Worm (Caenorhabditis elegans) whole organism, late embryonic: ENCODE measurements around the gene plpp-1.3.

Experiments
- C38D4.7 ChIP-seq: fragments of 200-800 bp; sonication (Bioruptor generic); optimal IDR thresholded peaks from 2 replicates; lab custom pipeline; 2018; ENCODE audit warnings: mild to moderate bottlenecking, missing genetic modification characterization, moderate library complexity, missing compliant biosample characterization
- K09A11.1 ChIP-seq: sonication (generic microtip); optimal IDR thresholded peaks from 2 replicates; lab custom pipeline; 2017; ENCODE audit warnings: antibody characterized with exemption, mild to moderate bottlenecking, missing genetic modification characterization, missing compliant biosample characterization; ENCODE audit not compliant: insufficient read depth
- T23F11.4 ChIP-seq: fragments of 200-800 bp; sonication (Bioruptor generic); optimal IDR thresholded peaks from 2 replicates; lab custom pipeline; 2018; ENCODE audit warnings: mild to moderate bottlenecking, missing genetic modification characterization, missing compliant biosample characterization
- Y22D7AL.16 ChIP-seq: sonication (generic microtip); optimal IDR thresholded peaks from 2 replicates; lab custom pipeline; 2016; ENCODE audit warnings: missing genetic modification characterization, missing compliant biosample characterization
- ahr-1 ChIP-seq: sonication (generic microtip); optimal IDR thresholded peaks from 2 replicates; lab custom pipeline; 2016; ENCODE audit warnings: missing genetic modification characterization, missing compliant biosample characterization
- ama-1 ChIP-seq: fragments of 150-350 bp; optimal IDR thresholded peaks from 2 replicates; lab custom pipeline; 2014
- ceh-14 ChIP-seq: sonication (generic microtip); optimal IDR thresholded peaks from 2 replicates; lab custom pipeline; 2016; ENCODE audit warnings: missing genotype, missing genetic modification characterization, missing compliant biosample characterization
- ceh-18 ChIP-seq: sonication (generic microtip); optimal IDR thresholded peaks from 2 replicates; lab custom pipeline; 2016; ENCODE audit warnings: missing genetic modification characterization, missing compliant biosample characterization
- ceh-19 ChIP-seq: fragments of 200-800 bp; sonication (Bioruptor generic); optimal IDR thresholded peaks from 2 replicates; lab custom pipeline; 2018; ENCODE audit warnings: mild to moderate bottlenecking, missing genetic modification characterization, missing compliant biosample characterization
- ceh-22 ChIP-seq: sonication (generic microtip); optimal IDR thresholded peaks from 2 replicates; lab custom pipeline; 2017; ENCODE audit warnings: missing biosample characterization, missing genetic modification characterization
- ceh-30 ChIP-seq: fragments of 150-350 bp; optimal IDR thresholded peaks from 2 replicates; lab custom pipeline; 2014; ENCODE audit warnings: missing biosample characterization, missing genetic modification characterization
- ceh-31 ChIP-seq: sonication (generic microtip); optimal IDR thresholded peaks from 2 replicates; lab custom pipeline; 2016; ENCODE audit warnings: missing genetic modification characterization, missing compliant biosample characterization
- ceh-45 ChIP-seq: fragments of 200-800 bp; sonication (Bioruptor generic); IDR thresholded peaks from 2 replicates; pipeline ENCODE4 v1.3.6; 2022; ENCODE audit warnings: missing genetic modification reagents, missing genetic modification characterization, missing compliant biosample characterization
- ceh-6 ChIP-seq: fragments of 200-800 bp; sonication (Bioruptor generic); optimal IDR thresholded peaks from 2 replicates; lab custom pipeline; 2018; ENCODE audit warnings: mild to moderate bottlenecking, missing genetic modification characterization, missing compliant biosample characterization
- che-1 ChIP-seq: sonication (generic microtip); optimal IDR thresholded peaks from 2 replicates; lab custom pipeline; 2016; ENCODE audit warnings: mild to moderate bottlenecking, missing genetic modification characterization, missing compliant biosample characterization
- dmd-4 ChIP-seq: sonication (generic microtip); optimal IDR thresholded peaks from 2 replicates; lab custom pipeline; 2016; ENCODE audit warnings: borderline replicate concordance, missing genetic modification characterization, missing compliant biosample characterization
- dve-1 ChIP-seq: sonication (generic microtip); optimal IDR thresholded peaks from 2 replicates; lab custom pipeline; 2017; ENCODE audit warnings: antibody characterized with exemption, mild to moderate bottlenecking, missing genetic modification characterization, missing compliant biosample characterization
- eyg-1 ChIP-seq: sonication (generic microtip); optimal IDR thresholded peaks from 2 replicates; lab custom pipeline; 2016; ENCODE audit warnings: missing genotype, missing genetic modification characterization, missing compliant biosample characterization
- fax-1 ChIP-seq: sonication (generic microtip); optimal IDR thresholded peaks from 2 replicates; lab custom pipeline; 2016; ENCODE audit warnings: missing genotype, missing genetic modification characterization, missing compliant biosample characterization
- hlh-30 ChIP-seq: sonication (generic microtip); optimal IDR thresholded peaks from 2 replicates; lab custom pipeline; 2017; ENCODE audit warnings: antibody characterized with exemption, missing genetic modification characterization, missing compliant biosample characterization; ENCODE audit not compliant: insufficient read depth
- hlh-6 ChIP-seq: sonication (generic microtip); optimal IDR thresholded peaks from 2 replicates; lab custom pipeline; 2016; ENCODE audit warnings: missing genotype, missing genetic modification characterization, missing compliant biosample characterization
- lim-6 ChIP-seq: sonication (generic microtip); optimal IDR thresholded peaks from 2 replicates; lab custom pipeline; 2016; ENCODE audit warnings: missing genetic modification characterization, missing compliant biosample characterization
- lin-11 ChIP-seq: fragments of 200-800 bp; sonication (Bioruptor generic); optimal IDR thresholded peaks from 2 replicates; lab custom pipeline; 2018; ENCODE audit warnings: mild to moderate bottlenecking, missing genetic modification characterization, missing compliant biosample characterization
- mec-3 ChIP-seq: sonication (generic microtip); optimal IDR thresholded peaks from 2 replicates; lab custom pipeline; 2016; ENCODE audit warnings: borderline replicate concordance, missing genetic modification characterization, missing compliant biosample characterization
- nfya-1 ChIP-seq: sonication (generic microtip); optimal IDR thresholded peaks from 2 replicates; lab custom pipeline; 2017; ENCODE audit warnings: missing genetic modification characterization, mild to moderate bottlenecking, missing compliant biosample characterization, antibody characterized with exemption, moderate library complexity
- nhr-232 ChIP-seq: sonication (generic microtip); optimal IDR thresholded peaks from 2 replicates; lab custom pipeline; 2016; ENCODE audit warnings: missing genetic modification characterization, missing compliant biosample characterization
- npax-4 ChIP-seq: sonication (generic microtip); optimal IDR thresholded peaks from 2 replicates; lab custom pipeline; 2016; ENCODE audit warnings: missing genetic modification characterization, missing compliant biosample characterization
- odd-2 ChIP-seq: sonication (generic microtip); optimal IDR thresholded peaks from 2 replicates; lab custom pipeline; 2017; ENCODE audit warnings: antibody characterized with exemption, mild to moderate bottlenecking, missing genetic modification characterization, missing compliant biosample characterization
- pag-3 ChIP-seq: sonication (generic microtip); optimal IDR thresholded peaks from 2 replicates; lab custom pipeline; 2016; ENCODE audit warnings: missing compliant biosample characterization, missing genetic modification characterization, borderline replicate concordance
- pha-2 ChIP-seq: sonication (generic microtip); optimal IDR thresholded peaks from 2 replicates; lab custom pipeline; 2017; ENCODE audit warnings: mild to moderate bottlenecking, missing genetic modification characterization, missing compliant biosample characterization
- pha-4 ChIP-seq: fragments of 150-350 bp; optimal IDR thresholded peaks from 2 replicates; lab custom pipeline; 2018; ENCODE audit warnings: missing biosample characterization, missing genetic modification reagents, missing genetic modification characterization
- ref-2 ChIP-seq: sonication (generic microtip); optimal IDR thresholded peaks from 2 replicates; lab custom pipeline; 2016; ENCODE audit warnings: missing genetic modification characterization, missing compliant biosample characterization
- rnt-1 ChIP-seq: sonication (generic microtip); optimal IDR thresholded peaks from 2 replicates; lab custom pipeline; 2016; ENCODE audit warnings: missing genetic modification characterization, missing compliant biosample characterization
- syd-9 ChIP-seq: sonication (generic microtip); optimal IDR thresholded peaks from 2 replicates; lab custom pipeline; 2016; ENCODE audit warnings: mild to moderate bottlenecking, missing genetic modification characterization, moderate library complexity, missing compliant biosample characterization
- tbx-2 ChIP-seq: sonication (generic microtip); optimal IDR thresholded peaks from 2 replicates; lab custom pipeline; 2016; ENCODE audit warnings: missing genetic modification characterization, missing compliant biosample characterization
- ttx-3 ChIP-seq: sonication (generic microtip); optimal IDR thresholded peaks from 2 replicates; lab custom pipeline; 2016; ENCODE audit warnings: missing genetic modification reagents, missing genetic modification characterization, missing compliant biosample characterization
- unc-3 ChIP-seq, 2 experiments: fragments of 200-800 bp in 1 of 2; sonication (Bioruptor generic) in 1 of 2; sonication (generic microtip) in 1 of 2; conservative IDR thresholded peaks in 1 of 2; optimal IDR thresholded peaks in 1 of 2; 2 replicates each; pipeline versions ENCODE4 v1.3.6 to Lab custom; 2016 to 2022; ENCODE audit warnings: missing compliant biosample characterization in 2 of 2, missing genetic modification characterization in 2 of 2, missing genetic modification reagents in 1 of 2
- unc-42 ChIP-seq: sonication (generic microtip); optimal IDR thresholded peaks from 2 replicates; lab custom pipeline; 2016; ENCODE audit warnings: missing genotype, missing genetic modification characterization, missing compliant biosample characterization
- unc-86 ChIP-seq: sonication (generic microtip); optimal IDR thresholded peaks from 2 replicates; lab custom pipeline; 2016; ENCODE audit warnings: missing genetic modification characterization, missing compliant biosample characterization
- zip-5 ChIP-seq: sonication (generic microtip); optimal IDR thresholded peaks from 2 replicates; lab custom pipeline; 2016; ENCODE audit warnings: missing genetic modification characterization, missing compliant biosample characterization

The plpp-1.3 gene

DNA sequence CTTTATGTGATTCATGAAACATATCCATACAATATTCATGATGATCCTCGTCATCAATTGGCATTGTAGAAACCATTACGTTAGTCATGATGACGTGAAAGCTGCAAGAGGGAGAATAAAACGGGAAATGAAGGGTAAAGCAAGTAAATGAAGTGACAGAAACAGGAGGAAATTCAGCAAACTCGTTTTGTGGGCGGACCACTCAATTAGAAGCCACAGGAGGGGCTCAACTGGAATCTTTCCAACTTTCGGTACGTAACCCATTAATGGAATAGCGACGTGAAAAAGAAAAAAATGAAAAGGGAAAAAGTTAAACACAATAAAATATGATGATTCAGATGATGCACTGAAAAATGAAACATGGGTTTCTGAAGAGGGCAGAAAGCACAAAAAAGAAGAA is 21.9 kb downstream of the plpp-1.3 start, which contains the start of gene T01C1.4:
T01C1.4 (minus strand) TSS at position 101 of the 400 bp plus-strand sequence.
- TF ChIP-seq rnt-1 (no peak), ceh-22 (tag; lab: Kevin White, UChicago) (no peak), ceh-6 (GFP tag; lab: Kevin White, UChicago) (no peak), ceh-18 (tag; lab: Kevin White, UChicago) (no peak), ahr-1 (tag; lab: Kevin White, UChicago) (no peak), pag-3 (tag; lab: Kevin White, UChicago) (no peak), mec-3 (tag; lab: Kevin White, UChicago) (no peak), ceh-45 (no peak), ceh-14 (tag; lab: Kevin White, UChicago) (no peak), nfya-1 (tag; lab: Kevin White, UChicago) (no peak), lin-11 (tag; lab: Kevin White, UChicago) (no peak), T23F11.4 (GFP tag; lab: Kevin White, UChicago) (no peak), dmd-4 (tag; lab: Kevin White, UChicago) (no peak), pha-4 (tag; lab: Kevin White, UChicago) (no peak), unc-3 (GFP tag; conservative IDR thresholded peaks at IDR 0.05; lab: Robert Waterston, UW) (no peak), unc-3 (tag; optimal IDR thresholded peaks at IDR 0.05; lab: Kevin White, UChicago) (no peak), K09A11.1 (tag; lab: Kevin White, UChicago) (no peak), ceh-30 (tag; lab: Kevin White, UChicago) (no peak), pha-2 (tag; lab: Kevin White, UChicago) (no peak), C38D4.7 (GFP tag; lab: Kevin White, UChicago) (no peak), eyg-1 (no peak)
- TF ChIP-seq, all 69 proteins: peak for 0

- TF ChIP-seq fax-1 (tag; lab: Kevin White, UChicago) = no peak
- no peak for TF ChIP-seq tbx-2 (tag; lab: Kevin White, UChicago)
- no peak for TF ChIP-seq ref-2
- no peak for TF ChIP-seq nhr-232 (tag; lab: Kevin White, UChicago)
- no peak for TF ChIP-seq ceh-30 (tag; lab: Kevin White, UChicago)
- no peak for TF ChIP-seq ceh-19 (GFP tag; lab: Kevin White, UChicago)
- no peak for TF ChIP-seq odd-2
- TF ChIP-seq ceh-31 (tag; lab: Kevin White, UChicago) = no peak
- no peak for TF ChIP-seq che-1 (tag; lab: Kevin White, UChicago)
- no peak for TF ChIP-seq lin-11 (tag; lab: Kevin White, UChicago)
- TF ChIP-seq syd-9 = no peak
These were observed 26.8 kb downstream of the plpp-1.3 start, which contains the start of gene mbr-1 for ce11 chrX:10721954-10722353. Gene mbr-1, minus strand, starts transcription at chrX:10722054.

- TF ChIP-seq hlh-6 (tag; lab: Kevin White, UChicago) (no peak), npax-4 (tag; lab: Kevin White, UChicago) (no peak)
- TF ChIP-seq, all 69 proteins: peak for 0
These were observed 32.6 kb downstream of the plpp-1.3 start for ce11 chrX:10727696-10728095.

DNA sequence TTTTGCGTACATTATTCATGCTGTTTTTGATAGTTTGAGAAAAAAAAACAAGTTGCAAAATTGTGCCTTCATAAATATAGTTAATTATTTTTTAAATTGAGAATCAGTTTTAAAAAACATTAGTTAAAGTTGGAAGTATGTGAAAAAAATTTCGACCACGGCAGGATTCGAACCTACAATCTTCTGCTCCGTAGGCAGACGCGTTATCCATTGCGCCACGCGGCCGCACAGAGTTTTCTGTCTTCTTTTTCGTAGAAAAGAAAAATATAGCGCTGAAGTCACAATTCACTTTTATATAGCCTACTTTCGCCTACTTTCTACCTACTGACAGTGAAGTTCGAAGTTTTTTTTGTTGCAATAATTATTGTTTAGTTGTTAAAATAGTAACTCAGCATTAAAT is 36.7 kb downstream of the plpp-1.3 start:
- no peak for TF ChIP-seq unc-42 (tag; lab: Kevin White, UChicago)
- no peak for TF ChIP-seq che-1 (tag; lab: Kevin White, UChicago)
- TF ChIP-seq hlh-30 (tag; lab: Kevin White, UChicago) = no peak
- TF ChIP-seq ttx-3 = no peak
- TF ChIP-seq ceh-14 (tag; lab: Kevin White, UChicago) = no peak
- no peak for TF ChIP-seq tbx-2 (tag; lab: Kevin White, UChicago)
- TF ChIP-seq ama-1 = no peak
- no peak for TF ChIP-seq zip-5 (tag; lab: Kevin White, UChicago)
- no peak for TF ChIP-seq T23F11.4 (GFP tag; lab: Kevin White, UChicago)
- TF ChIP-seq ceh-30 (tag; lab: Kevin White, UChicago) = no peak
- TF ChIP-seq unc-3 (GFP tag; conservative IDR thresholded peaks at IDR 0.05; lab: Robert Waterston, UW) = no peak
- no peak for TF ChIP-seq unc-3 (tag; optimal IDR thresholded peaks at IDR 0.05; lab: Kevin White, UChicago)
- no peak for TF ChIP-seq unc-86 (tag; lab: Kevin White, UChicago)
- TF ChIP-seq Y22D7AL.16 (tag; lab: Kevin White, UChicago) = no peak
- no peak for TF ChIP-seq ceh-6 (GFP tag; lab: Kevin White, UChicago)
- TF ChIP-seq lim-6 = no peak
- TF ChIP-seq ceh-31 (tag; lab: Kevin White, UChicago) = no peak
- TF ChIP-seq pha-2 (tag; lab: Kevin White, UChicago) = no peak
- TF ChIP-seq dve-1 (tag; lab: Kevin White, UChicago) = no peak
- TF ChIP-seq, all 69 proteins: peak for 0
